Worm (Caenorhabditis elegans) whole organism, L4/young adult: Measurements from ENCODE around the gene vps-39.

Experiments used
- W03F9.2 ChIP-seq: fragments of 150-350 bp; optimal IDR thresholded peaks from 2 replicates; lab custom pipeline; 2014; ENCODE audit warnings: missing biosample characterization, missing genetic modification characterization
- dao-5 ChIP-seq: sonication (generic microtip); optimal IDR thresholded peaks from 2 replicates; lab custom pipeline; 2016; ENCODE audit warnings: missing genotype, missing genetic modification characterization, moderate library complexity, missing compliant biosample characterization
- him-1 ChIP-seq: sonication (generic microtip); optimal IDR thresholded peaks from 2 replicates; lab custom pipeline; 2016; ENCODE audit warnings: missing genotype, missing genetic modification reagents, missing genetic modification characterization, missing compliant biosample characterization

DNA sequence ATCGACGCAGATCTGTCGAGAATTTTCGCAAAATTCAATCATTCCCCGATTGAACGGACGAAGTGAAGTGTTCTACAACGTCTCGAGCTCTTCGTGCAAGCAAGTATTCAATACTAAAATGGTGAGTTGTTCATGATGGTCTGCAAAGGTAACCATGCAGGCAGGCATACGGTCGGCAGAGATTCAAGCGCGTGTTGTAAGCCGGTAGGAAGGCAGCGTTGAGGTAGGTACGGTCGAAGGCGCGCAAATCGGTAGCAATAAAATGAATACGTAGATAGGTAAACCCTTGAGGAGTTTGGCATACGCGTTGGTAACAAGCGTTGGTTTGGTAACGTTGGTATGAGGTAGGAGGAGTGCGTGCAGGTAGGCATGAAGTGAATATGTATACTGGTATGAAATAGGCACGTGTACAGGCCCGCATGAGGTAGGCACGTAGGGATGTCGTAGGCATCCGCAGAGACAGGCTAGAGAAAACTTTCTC, 29.7 kb upstream of the vps-39 start, which contains the start of gene D1086.17:
- TF ChIP-seq him-1 (tag; lab: Kevin White, UChicago): no peak
- no peak for TF ChIP-seq dao-5 (tag; lab: Kevin White, UChicago)
- TF ChIP-seq W03F9.2 (tag; lab: Kevin White, UChicago): no peak
